Worm (Caenorhabditis elegans): Measurements from ENCODE around the gene cash-1.

ce11 chrV:10395173-10395766 is 33.2 kb downstream of the cash-1 start, which contains the start of the genes col-151 and ugt-1:
- TF ChIP-seq sptf-1 (tag; optimal IDR thresholded peaks at IDR 0.05) (no peak), pqm-1 (tag; optimal IDR thresholded peaks at IDR 0.05) (no peak), fos-1 (tag; optimal IDR thresholded peaks at IDR 0.05) (no peak), nhr-11 (tag; optimal IDR thresholded peaks at IDR 0.05) (no peak), mdl-1 (tag; optimal IDR thresholded peaks at IDR 0.05) (no peak), unc-30 (tag; optimal IDR thresholded peaks at IDR 0.05) (no peak), lsy-2 (tag; optimal IDR thresholded peaks at IDR 0.05) (no peak)

All from whole organism, L1 larva.